Fruit fly (Drosophila melanogaster): ENCODE data around the gene LKRSDH.

DNA sequence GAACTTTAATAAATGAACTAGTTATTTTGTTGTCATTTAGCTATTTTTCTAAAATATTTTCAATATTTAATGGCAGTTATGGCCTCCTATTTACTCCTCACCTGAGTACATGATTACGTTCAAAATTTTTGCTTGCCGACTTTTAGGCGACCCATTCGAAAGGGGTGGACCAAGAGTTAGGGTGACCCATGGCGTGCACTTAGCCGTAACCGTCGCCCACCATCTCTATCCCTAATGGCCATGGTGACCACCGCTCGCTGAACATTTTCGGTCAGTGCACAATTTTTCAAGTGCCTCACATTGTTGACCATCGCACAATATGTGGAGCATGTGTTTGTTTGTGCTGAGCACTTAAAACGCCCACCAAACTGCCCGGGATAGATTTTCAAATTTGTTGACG, 23.9 kb downstream of the LKRSDH start:
- TF ChIP-seq dmrt93B (GFP tag; optimal IDR thresholded peaks at IDR 0.05) (no peak), Abd-B (GFP tag; optimal IDR thresholded peaks at IDR 0.05) (no peak), OdsH (GFP tag; optimal IDR thresholded peaks at IDR 0.05) (no peak), fru (GFP tag; optimal IDR thresholded peaks at IDR 0.05) (no peak), sage (GFP tag; optimal IDR thresholded peaks at IDR 0.05) (no peak)
